Worm (Caenorhabditis elegans) whole organism, young adult: ENCODE measurements around the gene K06B4.15.

Experiments used
- T07F8.4 ChIP-seq: sonication (generic microtip); optimal IDR thresholded peaks from 2 replicates; lab custom pipeline; 2016; ENCODE audit warnings: mild to moderate bottlenecking, missing genetic modification characterization, moderate library complexity, missing compliant biosample characterization
- Y53F4B.3 ChIP-seq: fragments of 200-800 bp; sonication (Bioruptor generic); IDR thresholded peaks from 2 replicates; pipeline ENCODE4 v1.3.6; 2022; ENCODE audit warnings: missing genetic modification reagents, missing genetic modification characterization, missing compliant biosample characterization
- Y56A3A.18 ChIP-seq: fragments of 200-800 bp; sonication (Bioruptor generic); IDR thresholded peaks from 2 replicates; pipeline ENCODE4 v1.3.6; 2022; ENCODE audit warnings: missing genetic modification reagents, missing genetic modification characterization, missing compliant biosample characterization
- Y67H2A.10 ChIP-seq: fragments of 200-800 bp; sonication (Bioruptor generic); conservative IDR thresholded peaks from 2 replicates; pipeline ENCODE4 v1.3.6; 2022; ENCODE audit warnings: missing genetic modification reagents, missing genetic modification characterization, missing compliant biosample characterization
- Y79H2A.3 ChIP-seq: fragments of 200-800 bp; sonication (Bioruptor generic); conservative IDR thresholded peaks from 2 replicates; pipeline ENCODE4 v1.3.6; 2022; ENCODE audit warnings: missing genetic modification reagents, missing genetic modification characterization, missing compliant biosample characterization
- ama-1 ChIP-seq, 3 experiments: fragments of 150-350 bp in 1 of 3; sonication (generic microtip) in 2 of 3; optimal IDR thresholded peaks; 2 replicates each; lab custom pipeline; 2014 to 2018; ENCODE audit warnings: missing biosample characterization in 2 of 3, missing genetic modification characterization in 2 of 3, missing genetic modification reagents in 2 of 3
- lir-1 ChIP-seq: fragments of 200-800 bp; sonication (Bioruptor generic); conservative IDR thresholded peaks from 2 replicates; pipeline ENCODE4 v1.3.6; 2022; ENCODE audit warnings: missing genetic modification reagents, missing genetic modification characterization, missing compliant biosample characterization
- lsl-1 ChIP-seq: fragments of 200-800 bp; sonication (Bioruptor generic); optimal IDR thresholded peaks from 2 replicates; lab custom pipeline; 2018; ENCODE audit warnings: mild to moderate bottlenecking, missing genetic modification characterization, moderate library complexity, missing compliant biosample characterization
- lsy-27 ChIP-seq: sonication (generic microtip); optimal IDR thresholded peaks from 2 replicates; lab custom pipeline; 2017; ENCODE audit warnings: missing genetic modification characterization, mild to moderate bottlenecking, missing compliant biosample characterization, antibody characterized with exemption, missing genotype, borderline replicate concordance; ENCODE audit not compliant: insufficient read depth
- mxl-1 ChIP-seq: sonication (generic microtip); optimal IDR thresholded peaks from 2 replicates; lab custom pipeline; 2016; ENCODE audit warnings: missing genetic modification characterization, missing compliant biosample characterization
- pha-4 ChIP-seq: fragments of 150-350 bp; sonication (generic microtip); optimal IDR thresholded peaks from 2 replicates; lab custom pipeline; 2014; ENCODE audit warnings: missing biosample characterization, missing genetic modification reagents, missing genetic modification characterization
- snpc-4 ChIP-seq, 5 experiments: fragments of 150-350 bp in 1 of 5; sonication (generic microtip) in 4 of 5; optimal IDR thresholded peaks; 2 replicates each; lab custom pipeline; 2014 to 2018; ENCODE audit warnings: missing genetic modification characterization in 5 of 5, missing biosample characterization in 3 of 5, antibody characterized with exemption in 2 of 5, mild to moderate bottlenecking in 2 of 5, missing compliant biosample characterization in 2 of 5, missing genotype in 2 of 5, moderate library complexity in 2 of 5, missing genetic modification reagents in 1 of 5
- unc-130 ChIP-seq: sonication (generic microtip); optimal IDR thresholded peaks from 2 replicates; lab custom pipeline; 2016; ENCODE audit warnings: missing genetic modification reagents, missing genetic modification characterization, missing compliant biosample characterization
- unc-62 ChIP-seq: fragments of 150-350 bp; optimal IDR thresholded peaks from 2 replicates; lab custom pipeline; 2014; ENCODE audit warnings: missing biosample characterization, missing genetic modification reagents, missing genetic modification characterization

DNA sequence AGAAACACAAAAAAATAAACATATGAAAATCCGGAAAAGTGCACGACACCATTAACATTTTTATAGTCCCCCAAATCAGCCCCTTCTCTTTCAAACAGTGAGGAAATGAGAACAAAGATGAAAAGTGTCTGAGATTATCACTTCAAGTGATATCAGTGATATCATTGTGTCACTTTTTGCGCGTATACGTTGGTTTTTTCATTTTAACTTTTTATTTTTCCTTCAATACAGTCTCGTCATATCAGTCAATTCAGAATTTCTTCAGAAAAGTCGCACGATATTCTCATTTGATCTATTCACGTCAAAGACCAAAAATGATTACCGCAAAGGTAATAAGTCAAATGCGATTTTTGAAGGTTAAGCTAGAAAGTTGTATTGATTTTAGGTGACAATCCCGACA lies 34.5 kb downstream of the K06B4.15 start, which contains the start of gene twk-34:
- TF ChIP-seq lir-1 (no peak), Y56A3A.18 (GFP tag; lab: Robert Waterston, UW) (no peak), Y53F4B.3 (GFP tag; lab: Robert Waterston, UW) (no peak), lsl-1 (GFP tag; lab: Kevin White, UChicago) (no peak), unc-62 (GFP tag; lab: Kevin White, UChicago) (no peak), lsy-27 (no peak), snpc-4 (GFP tag; optimal IDR thresholded peaks at IDR 0.05; lab: Kevin White, UChicago) (no peak), snpc-4 (tag; optimal IDR thresholded peaks at IDR 0.05; lab: Kevin White, UChicago) (no peak), unc-130 (GFP tag; lab: Kevin White, UChicago) (no peak), Y79H2A.3 (GFP tag; lab: Robert Waterston, UW) (no peak), pha-4 (tag; lab: Kevin White, UChicago) (no peak), ama-1 (optimal IDR thresholded peaks at IDR 0.05; lab: Kevin White, UChicago) (no peak), ama-1 (GFP tag; optimal IDR thresholded peaks at IDR 0.05; lab: Kevin White, UChicago) (no peak), mxl-1 (tag; lab: Kevin White, UChicago) (no peak), T07F8.4 (tag; lab: Kevin White, UChicago) (no peak), Y67H2A.10 (GFP tag; lab: Robert Waterston, UW) (no peak)
